Fruit fly (Drosophila melanogaster): ENCODE measurements around the gene aub.

Gene aub

DNA sequence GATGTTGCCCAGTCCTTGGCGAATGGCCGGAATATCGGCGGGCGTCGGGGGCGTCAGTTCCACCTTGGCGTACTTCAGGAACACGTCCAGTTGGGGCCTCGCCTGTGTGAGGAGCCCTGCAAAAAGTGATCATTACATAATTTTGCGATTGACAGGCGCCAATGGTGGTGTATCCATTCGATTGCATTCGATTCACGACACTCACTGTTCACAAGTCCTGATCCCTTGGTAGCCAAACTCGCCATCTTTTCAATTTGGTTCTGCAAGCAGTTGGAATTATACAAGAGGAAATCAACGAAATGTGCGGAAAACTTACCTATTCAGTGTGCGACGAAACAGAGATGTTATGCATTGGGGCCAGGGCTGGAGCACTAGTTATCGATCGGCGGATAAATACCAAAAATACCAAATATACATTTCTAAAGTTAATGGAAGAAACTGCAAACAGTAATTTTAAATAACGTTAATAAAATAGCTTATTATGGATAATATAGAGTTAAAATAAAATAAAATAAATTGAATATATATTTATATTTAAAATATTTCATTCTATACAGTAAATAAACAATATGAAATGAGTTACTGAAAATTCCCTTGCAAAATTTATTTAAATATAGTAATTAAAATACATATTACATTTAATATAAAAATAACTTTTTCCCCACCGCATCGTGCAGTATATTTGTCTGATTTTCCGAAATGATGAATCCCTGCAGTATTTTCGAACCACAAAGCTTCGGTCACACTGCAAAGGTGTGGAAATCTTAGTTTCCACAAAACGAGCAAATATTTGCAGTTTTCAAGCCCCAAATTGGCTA lies 25.0 kb downstream of the aub start, which contains the start of the genes ATPsynG and SCAR (continued):
- TF ChIP-seq sc (optimal IDR thresholded peaks at IDR 0.05): no peak
- TF ChIP-seq sc (GFP tag; optimal IDR thresholded peaks at IDR 0.05): no peak
- no peak for TF ChIP-seq CG6272 (GFP tag; IDR thresholded peaks at IDR 0.05)
- no peak for TF ChIP-seq zfh1 (GFP tag; IDR thresholded peaks at IDR 0.05)
- no peak for TF ChIP-seq Awh (GFP tag; IDR thresholded peaks at IDR 0.05)
- TF ChIP-seq CG17829 (tag; optimal IDR thresholded peaks at IDR 0.05): peak; percentile 22
- TF ChIP-seq CG15601 (tag; optimal IDR thresholded peaks at IDR 0.05): peak; percentile 5
- peak; percentile 58 for TF ChIP-seq CG30020 (tag; optimal IDR thresholded peaks at IDR 0.05)
- peak; percentile 48 for TF ChIP-seq CG2116 (GFP tag; optimal IDR thresholded peaks at IDR 0.05)
- peak; percentile 32 for TF ChIP-seq nmo (GFP tag; optimal IDR thresholded peaks at IDR 0.05)
- TF ChIP-seq chm (GFP tag; IDR thresholded peaks at IDR 0.05): no peak
- no peak for TF ChIP-seq hb (GFP tag; IDR thresholded peaks at IDR 0.05; ENCODE audit: partially characterized antibody)
- peak; percentile 41 for TF ChIP-seq stwl (tag; optimal IDR thresholded peaks at IDR 0.05)
- TF ChIP-seq ci (GFP tag; IDR thresholded peaks at IDR 0.05): no peak
- TF ChIP-seq Gug (GFP tag; IDR thresholded peaks at IDR 0.05): no peak
- no peak for TF ChIP-seq HLH4C (GFP tag; IDR thresholded peaks at IDR 0.05; ENCODE audit: partially characterized antibody)
- peak; percentile 31 for TF ChIP-seq phol (tag; optimal IDR thresholded peaks at IDR 0.05)
- no peak for TF ChIP-seq CG10959 (GFP tag; IDR thresholded peaks at IDR 0.05)
- no peak for TF ChIP-seq Trl (optimal IDR thresholded peaks at IDR 0.05)
- no peak for TF ChIP-seq Trl (GFP tag; optimal IDR thresholded peaks at IDR 0.05)
- no peak for TF ChIP-seq ttk (GFP tag; IDR thresholded peaks at IDR 0.05)
- TF ChIP-seq Nf-YC (tag; optimal IDR thresholded peaks at IDR 0.05): no peak
- TF ChIP-seq rib (GFP tag; IDR thresholded peaks at IDR 0.05): no peak
- no peak for TF ChIP-seq Ptx1 (GFP tag; IDR thresholded peaks at IDR 0.05)
- no peak for TF ChIP-seq hkb (optimal IDR thresholded peaks at IDR 0.05)
- TF ChIP-seq hkb (GFP tag; IDR thresholded peaks at IDR 0.05): no peak
- no peak for TF ChIP-seq CG5245 (GFP tag; optimal IDR thresholded peaks at IDR 0.05)
- no peak for TF ChIP-seq abd-A (tag; optimal IDR thresholded peaks at IDR 0.05)
- no peak for TF ChIP-seq CG6654 (GFP tag; optimal IDR thresholded peaks at IDR 0.05)
- TF ChIP-seq CG14710 (tag; optimal IDR thresholded peaks at IDR 0.05): peak; percentile 47
- peak; percentile 49; the same call in 2 of the 3 replicates for TF ChIP-seq CG17361 (GFP tag; IDR thresholded peaks at IDR 0.05)
- no peak for TF ChIP-seq CG16863 (GFP tag; optimal IDR thresholded peaks at IDR 0.05)
- peak; percentile 31 for TF ChIP-seq ftz-f1 (GFP tag; optimal IDR thresholded peaks at IDR 0.05)
- TF ChIP-seq CG18599 (GFP tag; optimal IDR thresholded peaks at IDR 0.05): no peak
- TF ChIP-seq Rx (GFP tag; IDR thresholded peaks at IDR 0.05): no peak
- TF ChIP-seq Atf6 (GFP tag; IDR thresholded peaks at IDR 0.05): no peak
- TF ChIP-seq Scr (GFP tag; IDR thresholded peaks at IDR 0.05; ENCODE audit: partially characterized antibody): peak; percentile 32; the same call in 1 of the 2 replicates
- no peak for TF ChIP-seq pb (GFP tag; optimal IDR thresholded peaks at IDR 0.05)
- no peak for TF ChIP-seq CG9727 (GFP tag; optimal IDR thresholded peaks at IDR 0.05)
- TF ChIP-seq slbo (GFP tag; IDR thresholded peaks at IDR 0.05): no peak
- TF ChIP-seq CG8281 (tag; optimal IDR thresholded peaks at IDR 0.05): no peak
- TF ChIP-seq MBD-R2 (GFP tag; IDR thresholded peaks at IDR 0.05): peak; percentile 46
- TF ChIP-seq Opbp (GFP tag; IDR thresholded peaks at IDR 0.05; ENCODE audit: partially characterized antibody): no peak
- TF ChIP-seq Ets65A (GFP tag): peak; percentile 29
- no peak for TF ChIP-seq vfl (GFP tag; optimal IDR thresholded peaks at IDR 0.05)
- TF ChIP-seq CG3281 (GFP tag; optimal IDR thresholded peaks at IDR 0.05): peak; percentile 98
- TF ChIP-seq Dref (GFP tag; IDR thresholded peaks at IDR 0.05): peak; percentile 56
- TF ChIP-seq CG7928 (GFP tag; optimal IDR thresholded peaks at IDR 0.05): peak; percentile 92
- TF ChIP-seq CG3847 (GFP tag; IDR thresholded peaks at IDR 0.05): no peak
- no peak for TF ChIP-seq CG11695 (GFP tag; IDR thresholded peaks at IDR 0.05)
- no peak for TF ChIP-seq dm (GFP tag; optimal IDR thresholded peaks at IDR 0.05)
- TF ChIP-seq CG6689 (GFP tag; IDR thresholded peaks at IDR 0.05): no peak

All from whole organism, embryonic.